Fruit fly (Drosophila melanogaster): ENCODE results near the gene COX4.

COX4 gene

dm6 chr2L:19935085-19935846 is 23.2 kb upstream of the COX4 start (continued):
- TF ChIP-seq sd (tag; optimal IDR thresholded peaks at IDR 0.05), result peak; percentile 42
- peak; percentile 85 for TF ChIP-seq sens (GFP tag)
- peak; percentile 39 for TF ChIP-seq her (GFP tag; optimal IDR thresholded peaks at IDR 0.05)
- peak; percentile 45 for TF ChIP-seq cg (GFP tag; optimal IDR thresholded peaks at IDR 0.05)
- peak; percentile 4 for TF ChIP-seq zfh2 (GFP tag; optimal IDR thresholded peaks at IDR 0.05)
- peak; percentile 13 for TF ChIP-seq Dek (tag; optimal IDR thresholded peaks at IDR 0.05)
- TF ChIP-seq dimm (GFP tag; IDR thresholded peaks at IDR 0.05), result 0 out of 2 replicates have a peak, but pooled peaks have one; percentile 14
- TF ChIP-seq CrebB (tag; optimal IDR thresholded peaks at IDR 0.05), result peak; percentile 70
- peak; percentile 65 for TF ChIP-seq lab (GFP tag; optimal IDR thresholded peaks at IDR 0.05)
- peak; percentile 99 for TF ChIP-seq Deaf1 (tag; optimal IDR thresholded peaks at IDR 0.05)
- TF ChIP-seq exex (tag; optimal IDR thresholded peaks at IDR 0.05), result peak; percentile 17
- no peak for TF ChIP-seq hkb (optimal IDR thresholded peaks at IDR 0.05)
- TF ChIP-seq hkb (GFP tag; IDR thresholded peaks at IDR 0.05), result peak; percentile 46; the same call in 1 of the 2 replicates
- TF ChIP-seq CG2678 (tag; optimal IDR thresholded peaks at IDR 0.05), result peak; percentile 27
- peak; percentile 97 for TF ChIP-seq chinmo (GFP tag; IDR thresholded peaks at IDR 0.05; ENCODE audit: partially characterized antibody)
- no peak for TF ChIP-seq CG8944 (GFP tag; optimal IDR thresholded peaks at IDR 0.05)
- no peak for TF ChIP-seq CG4404 (GFP tag; IDR thresholded peaks at IDR 0.05)
- peak; percentile 80; the same call in 2 of the 3 replicates for TF ChIP-seq ci (GFP tag; IDR thresholded peaks at IDR 0.05)
- no peak for TF ChIP-seq CG12299 (tag; optimal IDR thresholded peaks at IDR 0.05)
- TF ChIP-seq abd-A (tag; optimal IDR thresholded peaks at IDR 0.05), result peak; percentile 9
- TF ChIP-seq B-H1 (GFP tag; IDR thresholded peaks at IDR 0.05), result no peak
- TF ChIP-seq CG13123 (GFP tag; optimal IDR thresholded peaks at IDR 0.05), result no peak
- peak; percentile 70 for TF ChIP-seq vvl (GFP tag; IDR thresholded peaks at IDR 0.05)
- no peak for TF ChIP-seq dm (GFP tag; optimal IDR thresholded peaks at IDR 0.05)
- TF ChIP-seq CG34376 (GFP tag; optimal IDR thresholded peaks at IDR 0.05), result peak; percentile 43
- peak; percentile 52 for TF ChIP-seq Fer1 (GFP tag; optimal IDR thresholded peaks at IDR 0.05)
- peak; percentile 80 for TF ChIP-seq CG12769 (tag; optimal IDR thresholded peaks at IDR 0.05)
- 0 out of 3 replicates have a peak, but pooled peaks have one; percentile 24 for TF ChIP-seq CG14860 (GFP tag; IDR thresholded peaks at IDR 0.05; ENCODE audit: partially characterized antibody)
- no peak for TF ChIP-seq CG4854 (GFP tag; optimal IDR thresholded peaks at IDR 0.05)
- TF ChIP-seq Gsc (GFP tag; IDR thresholded peaks at IDR 0.05), result no peak
- TF ChIP-seq CG6791 (GFP tag; IDR thresholded peaks at IDR 0.05; ENCODE audit: partially characterized antibody), result peak; percentile 77
- 0 out of 2 replicates have a peak, but pooled peaks have one; percentile 25 for TF ChIP-seq Xrp1 (GFP tag; IDR thresholded peaks at IDR 0.05)
- no peak for TF ChIP-seq CG10366 (GFP tag; IDR thresholded peaks at IDR 0.05)
- peak; percentile 19 for TF ChIP-seq CG17912 (GFP tag; optimal IDR thresholded peaks at IDR 0.05)
- peak; percentile 46 for TF ChIP-seq CG10209 (GFP tag; optimal IDR thresholded peaks at IDR 0.05)
- peak; percentile 29 for TF ChIP-seq tap (tag; optimal IDR thresholded peaks at IDR 0.05)
- peak; percentile 60; the same call in 2 of the 3 replicates for TF ChIP-seq Opbp (GFP tag; IDR thresholded peaks at IDR 0.05; ENCODE audit: partially characterized antibody)
- TF ChIP-seq CG10979 (tag; optimal IDR thresholded peaks at IDR 0.05), result peak; percentile 11
- TF ChIP-seq Nf-YC (tag; optimal IDR thresholded peaks at IDR 0.05), result peak; percentile 7
- peak; percentile 52; the same call in 1 of the 2 replicates for TF ChIP-seq Atf6 (GFP tag; IDR thresholded peaks at IDR 0.05)
- peak; percentile 70 for TF ChIP-seq Bgb (GFP tag; IDR thresholded peaks at IDR 0.05; ENCODE audit: partially characterized antibody)
- 0 out of 2 replicates have a peak, but pooled peaks have one; percentile 43 for TF ChIP-seq Nf-YA (GFP tag; IDR thresholded peaks at IDR 0.05)
- TF ChIP-seq zfh1 (GFP tag; IDR thresholded peaks at IDR 0.05), result peak; percentile 46; the same call in 2 of the 3 replicates
- TF ChIP-seq CG15514 (GFP tag; optimal IDR thresholded peaks at IDR 0.05), result peak; percentile 46
- peak; percentile 32 for TF ChIP-seq CG17385 (GFP tag; optimal IDR thresholded peaks at IDR 0.05)
- TF ChIP-seq CG31224 (GFP tag; IDR thresholded peaks at IDR 0.05), result 0 out of 2 replicates have a peak, but pooled peaks have one; percentile 12
- 0 out of 2 replicates have a peak, but pooled peaks have one; percentile 24 for TF ChIP-seq CG9932 (GFP tag; IDR thresholded peaks at IDR 0.05)
- no peak for TF ChIP-seq CG31388 (GFP tag; optimal IDR thresholded peaks at IDR 0.05)
